Worm (Caenorhabditis elegans) whole organism, L3 larva: ENCODE data around the gene ZC190.5.
A peak's percentile ranks its signal among the peaks of the same experiment; 100 is the strongest.

Experiments
- R02D3.7 ChIP-seq: fragments of 150-350 bp; optimal IDR thresholded peaks from 2 replicates; lab custom pipeline; 2014; ENCODE audit warnings: missing biosample characterization, missing genetic modification characterization
- ZK546.5 ChIP-seq: sonication (generic microtip); optimal IDR thresholded peaks from 2 replicates; lab custom pipeline; 2017; ENCODE audit warnings: missing biosample characterization, missing genetic modification characterization
- ceh-28 ChIP-seq: fragments of 150-350 bp; optimal IDR thresholded peaks from 2 replicates; lab custom pipeline; 2014; ENCODE audit warnings: missing biosample characterization, missing genetic modification reagents, missing genetic modification characterization
- daf-12 ChIP-seq: fragments of 150-350 bp; optimal IDR thresholded peaks from 2 replicates; lab custom pipeline; 2014; ENCODE audit warnings: missing biosample characterization, missing genetic modification reagents, missing genetic modification characterization
- egl-5 ChIP-seq: fragments of 150-350 bp; optimal IDR thresholded peaks from 2 replicates; lab custom pipeline; 2017; ENCODE audit warnings: missing biosample characterization, missing genetic modification reagents, missing genetic modification characterization, inconsistent platforms
- elt-1 ChIP-seq: fragments of 150-350 bp; optimal IDR thresholded peaks from 2 replicates; lab custom pipeline; 2014; ENCODE audit warnings: missing biosample characterization, missing genetic modification characterization
- elt-2 ChIP-seq: sonication (generic microtip); optimal IDR thresholded peaks from 2 replicates; lab custom pipeline; 2016; ENCODE audit warnings: missing genetic modification reagents, mild to moderate bottlenecking, missing genetic modification characterization, missing compliant biosample characterization
- elt-3 ChIP-seq, 3 experiments: fragments of 150-350 bp in 1 of 3; sonication (generic microtip) in 2 of 3; optimal IDR thresholded peaks; 2 replicates in 2 of 3; 4 replicates in 1 of 3; lab custom pipeline; 2014 to 2017; ENCODE audit warnings: missing biosample characterization in 3 of 3, missing genetic modification characterization in 3 of 3
- eor-1 ChIP-seq, 2 experiments: fragments of 150-350 bp; optimal IDR thresholded peaks; 2 replicates each; lab custom pipeline; 2014 to 2018; ENCODE audit warnings: missing biosample characterization in 2 of 2, missing genetic modification characterization in 2 of 2
- fkh-10 ChIP-seq: sonication (generic microtip); optimal IDR thresholded peaks from 2 replicates; lab custom pipeline; 2017; ENCODE audit warnings: missing biosample characterization, missing genetic modification reagents, missing genetic modification characterization
- fkh-2 ChIP-seq: fragments of 150-350 bp; optimal IDR thresholded peaks from 2 replicates; lab custom pipeline; 2014; ENCODE audit warnings: missing biosample characterization, missing genetic modification reagents, missing genetic modification characterization
- fos-1 ChIP-seq: fragments of 150-350 bp; optimal IDR thresholded peaks from 2 replicates; lab custom pipeline; 2014; ENCODE audit warnings: missing biosample characterization, missing genetic modification characterization
- hmg-11 ChIP-seq: sonication (generic microtip); optimal IDR thresholded peaks from 2 replicates; lab custom pipeline; 2016; ENCODE audit warnings: missing genetic modification characterization, missing compliant biosample characterization
- jun-1 ChIP-seq: fragments of 150-350 bp; optimal IDR thresholded peaks from 2 replicates; lab custom pipeline; 2014; ENCODE audit warnings: missing biosample characterization, missing genetic modification reagents, missing genetic modification characterization
- lin-15B ChIP-seq: fragments of 150-350 bp; optimal IDR thresholded peaks from 2 replicates; lab custom pipeline; 2014; ENCODE audit warnings: missing biosample characterization, missing genetic modification characterization
- lin-39 ChIP-seq: fragments of 150-350 bp; optimal IDR thresholded peaks from 2 replicates; lab custom pipeline; 2018; ENCODE audit warnings: missing biosample characterization, missing genetic modification reagents, missing genetic modification characterization
- lsy-12 ChIP-seq: sonication (generic microtip); optimal IDR thresholded peaks from 2 replicates; lab custom pipeline; 2016; ENCODE audit warnings: mild to moderate bottlenecking, missing genetic modification characterization, missing compliant biosample characterization
- mdl-1 ChIP-seq: fragments of 150-350 bp; optimal IDR thresholded peaks from 2 replicates; lab custom pipeline; 2014; ENCODE audit warnings: missing biosample characterization, missing genetic modification characterization
- mml-1 ChIP-seq: fragments of 150-350 bp; sonication (generic microtip); optimal IDR thresholded peaks from 3 replicates; lab custom pipeline; 2014; ENCODE audit warnings: missing biosample characterization, missing genetic modification characterization
- nfya-1 ChIP-seq: sonication (generic microtip); optimal IDR thresholded peaks from 2 replicates; lab custom pipeline; 2017; ENCODE audit warnings: missing genetic modification characterization, mild to moderate bottlenecking, missing compliant biosample characterization, antibody characterized with exemption, moderate library complexity; ENCODE audit not compliant: insufficient read depth
- nhr-11 ChIP-seq: fragments of 150-350 bp; optimal IDR thresholded peaks from 2 replicates; lab custom pipeline; 2014; ENCODE audit warnings: missing biosample characterization, missing genetic modification characterization
- nhr-12 ChIP-seq: fragments of 150-350 bp; optimal IDR thresholded peaks from 2 replicates; lab custom pipeline; 2014; ENCODE audit warnings: missing biosample characterization, missing genetic modification characterization
- nhr-23 ChIP-seq: fragments of 150-350 bp; optimal IDR thresholded peaks from 2 replicates; lab custom pipeline; 2014; ENCODE audit warnings: missing biosample characterization, missing genetic modification reagents, missing genetic modification characterization
- nhr-237 ChIP-seq: fragments of 150-350 bp; optimal IDR thresholded peaks from 2 replicates; lab custom pipeline; 2014; ENCODE audit warnings: missing biosample characterization, missing genetic modification characterization
- nhr-25 ChIP-seq: sonication (generic microtip); optimal IDR thresholded peaks from 2 replicates; lab custom pipeline; 2017; ENCODE audit warnings: missing biosample characterization, missing genetic modification characterization
- nhr-28 ChIP-seq: fragments of 150-350 bp; optimal IDR thresholded peaks from 2 replicates; lab custom pipeline; 2014; ENCODE audit warnings: missing biosample characterization, missing genetic modification characterization
- nhr-43 ChIP-seq: sonication (generic microtip); optimal IDR thresholded peaks from 2 replicates; lab custom pipeline; 2016; ENCODE audit warnings: mild to moderate bottlenecking, missing genetic modification characterization, missing compliant biosample characterization; ENCODE audit not compliant: poor library complexity, severe bottlenecking
- nhr-67 ChIP-seq: fragments of 150-350 bp; optimal IDR thresholded peaks from 2 replicates; lab custom pipeline; 2014; ENCODE audit warnings: missing biosample characterization, missing genetic modification characterization
- nhr-76 ChIP-seq: fragments of 150-350 bp; sonication (generic microtip); optimal IDR thresholded peaks from 5 replicates; lab custom pipeline; 2014; ENCODE audit warnings: missing biosample characterization, missing genetic modification characterization
- nhr-77 ChIP-seq: fragments of 150-350 bp; optimal IDR thresholded peaks from 2 replicates; lab custom pipeline; 2014; ENCODE audit warnings: missing biosample characterization, missing genetic modification characterization
- pha-4 ChIP-seq: fragments of 150-350 bp; optimal IDR thresholded peaks from 2 replicates; lab custom pipeline; 2014; ENCODE audit warnings: missing biosample characterization, missing genetic modification reagents, missing genetic modification characterization
- pqm-1 ChIP-seq: fragments of 150-350 bp; optimal IDR thresholded peaks from 2 replicates; lab custom pipeline; 2017; ENCODE audit warnings: missing biosample characterization, missing genetic modification characterization, inconsistent platforms
- sea-2 ChIP-seq: fragments of 150-350 bp; sonication (generic microtip); optimal IDR thresholded peaks from 4 replicates; lab custom pipeline; 2014; ENCODE audit warnings: missing biosample characterization, missing genetic modification reagents, missing genetic modification characterization
- skn-1 ChIP-seq: fragments of 150-350 bp; optimal IDR thresholded peaks from 2 replicates; lab custom pipeline; 2014; ENCODE audit warnings: missing biosample characterization, missing genetic modification characterization
- snpc-4 ChIP-seq: fragments of 150-350 bp; optimal IDR thresholded peaks from 2 replicates; lab custom pipeline; 2014; ENCODE audit warnings: missing biosample characterization, missing genetic modification characterization
- unc-39 ChIP-seq: sonication (generic microtip); optimal IDR thresholded peaks from 4 replicates; lab custom pipeline; 2017; ENCODE audit warnings: missing biosample characterization, missing genetic modification characterization
- unc-62 ChIP-seq: fragments of 150-350 bp; sonication (generic microtip); optimal IDR thresholded peaks from 4 replicates; lab custom pipeline; 2014; ENCODE audit warnings: missing biosample characterization, missing genetic modification reagents, missing genetic modification characterization
- ztf-11 ChIP-seq: fragments of 150-350 bp; optimal IDR thresholded peaks from 2 replicates; lab custom pipeline; 2014; ENCODE audit warnings: missing biosample characterization, missing genetic modification characterization
- ztf-4 ChIP-seq: fragments of 150-350 bp; optimal IDR thresholded peaks from 2 replicates; lab custom pipeline; 2014; ENCODE audit warnings: missing biosample characterization, missing genetic modification characterization

The ZC190.5 gene

ce11 chrV:8637666-8638271, 35.6 kb downstream of the ZC190.5 start, which contains the start of the genes F28A12.10 and acd-4:
TSS of gene F28A12.10 (minus strand) at chrV:8637766.
TSS of gene acd-4 (plus strand) at chrV:8638221.
- TF ChIP-seq nhr-12 (tag; lab: Kevin White, UChicago) (no peak), ZK546.5 (tag; lab: Kevin White, UChicago) (no peak), ztf-11 (tag; lab: Kevin White, UChicago) (no peak), pqm-1 (tag; lab: Kevin White, UChicago) (no peak), nhr-28 (tag; lab: Kevin White, UChicago) (no peak), sea-2 (GFP tag; lab: Kevin White, UChicago) (no peak), elt-2 (no peak), nhr-11 (tag; lab: Kevin White, UChicago) (no peak), ceh-28 (tag; lab: Kevin White, UChicago) (no peak), nhr-25 (tag; lab: Kevin White, UChicago) (no peak), hmg-11 (no peak), nhr-67 (tag; lab: Kevin White, UChicago) (no peak), egl-5 (tag; lab: Kevin White, UChicago) (no peak)

- TF ChIP-seq R02D3.7 (tag; lab: Kevin White, UChicago) (no peak), nhr-237 (tag; lab: Kevin White, UChicago) (no peak), pha-4 (tag; lab: Kevin White, UChicago) (no peak), nhr-11 (tag; lab: Kevin White, UChicago) (no peak), lsy-12 (tag; lab: Kevin White, UChicago) (no peak), egl-5 (tag; lab: Kevin White, UChicago) (no peak), mdl-1 (tag; lab: Kevin White, UChicago) (no peak), nhr-23 (tag; lab: Kevin White, UChicago) (no peak), fkh-10 (GFP tag; lab: Kevin White, UChicago) (no peak), elt-1 (tag; lab: Kevin White, UChicago) (no peak), ztf-11 (tag; lab: Kevin White, UChicago) (no peak), jun-1 (tag; lab: Kevin White, UChicago) (no peak), ceh-28 (tag; lab: Kevin White, UChicago) (no peak), snpc-4 (tag; lab: Kevin White, UChicago) (no peak)
- TF ChIP-seq, all 47 proteins: peak for 0
These were observed 36.5 kb downstream of the ZC190.5 start, which contains the start of gene grl-12 for ce11 chrV:8636907-8637306. TSS of gene grl-12 (minus strand) at chrV:8637007.

- TF ChIP-seq nhr-77 (tag; lab: Kevin White, UChicago) (no peak), nhr-76 (tag; lab: Kevin White, UChicago) (no peak), nhr-23 (tag; lab: Kevin White, UChicago) (no peak), elt-3 (tag; optimal IDR thresholded peaks at IDR 0.05; lab: Kevin White, UChicago) (no peak), mml-1 (tag; lab: Kevin White, UChicago) (no peak), elt-1 (tag; lab: Kevin White, UChicago) (no peak), pha-4 (tag; lab: Kevin White, UChicago) (no peak)
These were observed 37.8 kb downstream of the ZC190.5 start, which contains the start of gene oac-29 for ce11 chrV:8635575-8635974. TSS of gene oac-29 (minus strand) at chrV:8635675.

ce11 chrV:8632788-8633187, 40.6 kb downstream of the ZC190.5 start:
- no peak for TF ChIP-seq fkh-10 (GFP tag; lab: Kevin White, UChicago)
- TF ChIP-seq lin-15B = no peak
- no peak for TF ChIP-seq lsy-12 (tag; lab: Kevin White, UChicago)
- no peak for TF ChIP-seq R02D3.7 (tag; lab: Kevin White, UChicago)
- TF ChIP-seq daf-12 = no peak
- no peak for TF ChIP-seq elt-3 (tag; optimal IDR thresholded peaks at IDR 0.05; lab: Kevin White, UChicago)
- TF ChIP-seq pha-4 (tag; lab: Kevin White, UChicago) = no peak
- no peak for TF ChIP-seq fos-1
- no peak for TF ChIP-seq nhr-237 (tag; lab: Kevin White, UChicago)
- no peak for TF ChIP-seq ceh-28 (tag; lab: Kevin White, UChicago)
- no peak for TF ChIP-seq nfya-1

ce11 chrV:8631277-8631765, 42.1 kb downstream of the ZC190.5 start, which contains the start of gene atg-18:
TSS of gene atg-18 (minus strand) at chrV:8631327.
- no peak for TF ChIP-seq sea-2 (GFP tag; lab: Kevin White, UChicago)
- no peak for TF ChIP-seq fos-1
- no peak for TF ChIP-seq ztf-4 (tag; lab: Kevin White, UChicago)
- no peak for TF ChIP-seq R02D3.7 (tag; lab: Kevin White, UChicago)
- no peak for TF ChIP-seq fkh-2
- TF ChIP-seq nhr-12 (tag; lab: Kevin White, UChicago) = no peak
- TF ChIP-seq skn-1 (tag; lab: Kevin White, UChicago) = no peak
- TF ChIP-seq lin-39 (tag; lab: Kevin White, UChicago) = peak; percentile 37
- no peak for TF ChIP-seq eor-1 (tag; optimal IDR thresholded peaks at IDR 0.05; lab: Kevin White, UChicago)
- TF ChIP-seq fkh-10 (GFP tag; lab: Kevin White, UChicago) = no peak
- peak; percentile 63 for TF ChIP-seq elt-2
- TF ChIP-seq ztf-11 (tag; lab: Kevin White, UChicago) = no peak
- TF ChIP-seq nhr-23 (tag; lab: Kevin White, UChicago) = peak; percentile 75
- TF ChIP-seq jun-1 (tag; lab: Kevin White, UChicago) = no peak
- peak; percentile 75 for TF ChIP-seq nfya-1
- no peak for TF ChIP-seq ZK546.5 (tag; lab: Kevin White, UChicago)
- peak; percentile 70 for TF ChIP-seq nhr-25 (tag; lab: Kevin White, UChicago)
- TF ChIP-seq unc-39 (tag; lab: Kevin White, UChicago) = no peak
- TF ChIP-seq daf-12 = no peak
- TF ChIP-seq lsy-12 (tag; lab: Kevin White, UChicago) = no peak
- no peak for TF ChIP-seq unc-62
- TF ChIP-seq nhr-237 (tag; lab: Kevin White, UChicago) = no peak
- TF ChIP-seq nhr-67 (tag; lab: Kevin White, UChicago) = no peak
- peak; percentile 64 for TF ChIP-seq nhr-43
- TF ChIP-seq nhr-76 (tag; lab: Kevin White, UChicago) = no peak
